Fruit fly (Drosophila melanogaster) whole organism, wandering third instar larva: Measurements from ENCODE around the gene CG17996.

Experiments
- Abd-B ChIP-seq: fragments of >200 bp; optimal IDR thresholded peaks from 2 replicates; lab custom pipeline; 2017; ENCODE audit warnings: missing biosample characterization, missing genetic modification characterization
- CG32264 ChIP-seq: fragments of 200-800 bp; sonication (Bioruptor generic); optimal IDR thresholded peaks from 2 replicates; lab custom pipeline; 2016; ENCODE audit warnings: missing biosample characterization, missing genetic modification characterization
- CG9705 ChIP-seq: fragments of 200-800 bp; sonication (Bioruptor generic); optimal IDR thresholded peaks from 2 replicates; lab custom pipeline; 2018; ENCODE audit warnings: missing biosample characterization, mild to moderate bottlenecking, missing genetic modification characterization
- CrebA ChIP-seq: fragments of 200-800 bp; sonication (Bioruptor generic); optimal IDR thresholded peaks from 2 replicates; lab custom pipeline; 2016; ENCODE audit warnings: missing biosample characterization, mild to moderate bottlenecking, missing genetic modification characterization, borderline replicate concordance
- Dfd ChIP-seq: fragments of >200 bp; optimal IDR thresholded peaks from 2 replicates; lab custom pipeline; 2017; ENCODE audit warnings: missing biosample characterization, missing genetic modification characterization
- Dif ChIP-seq: fragments of 200-275, 200-300 bp; sonication (Bioruptor generic); optimal IDR thresholded peaks from 2 replicates; lab custom pipeline; 2018; ENCODE audit warnings: missing biosample characterization, missing genetic modification characterization; ENCODE audit not compliant: partially characterized antibody
- GATAd ChIP-seq: sonication (Bioruptor generic); optimal IDR thresholded peaks from 2 replicates; lab custom pipeline; 2016; ENCODE audit warnings: missing biosample characterization, missing genetic modification characterization
- HLH106 ChIP-seq: fragments of 200-800 bp; optimal IDR thresholded peaks from 3 replicates; lab custom pipeline; 2019; ENCODE audit warnings: missing biosample characterization, mild to moderate bottlenecking, missing genetic modification characterization, moderate library complexity
- Hnf4 ChIP-seq: fragments of 200-800 bp; sonication (Bioruptor generic); optimal IDR thresholded peaks from 2 replicates; lab custom pipeline; 2016; ENCODE audit warnings: missing biosample characterization, mild to moderate bottlenecking, missing genetic modification characterization
- Hr78 ChIP-seq: fragments of >200 bp; optimal IDR thresholded peaks from 2 replicates; lab custom pipeline; 2017; ENCODE audit warnings: missing biosample characterization, missing genetic modification characterization
- Hr83 ChIP-seq: fragments of 200-300 bp; sonication (Bioruptor generic); optimal IDR thresholded peaks from 2 replicates; lab custom pipeline; 2016; ENCODE audit warnings: missing biosample characterization, mild to moderate bottlenecking, missing genetic modification characterization, moderate library complexity; ENCODE audit not compliant: poor library complexity, severe bottlenecking
- Jra ChIP-seq: sonication (Bioruptor generic); optimal IDR thresholded peaks from 2 replicates; lab custom pipeline; 2016; ENCODE audit warnings: missing biosample characterization, missing genetic modification characterization
- Mio ChIP-seq: sonication (Bioruptor generic); optimal IDR thresholded peaks from 2 replicates; lab custom pipeline; 2016; ENCODE audit warnings: missing biosample characterization, missing genetic modification characterization
- Myc ChIP-seq: fragments of >200 bp; optimal IDR thresholded peaks from 2 replicates; lab custom pipeline; 2017
- N ChIP-seq: fragments of >200 bp; optimal IDR thresholded peaks from 2 replicates; lab custom pipeline; 2018; ENCODE audit warnings: missing biosample characterization, missing external identifiers, missing genetic modification characterization
- OdsH ChIP-seq: fragments of 200-800 bp; sonication (Bioruptor generic); optimal IDR thresholded peaks from 2 replicates; lab custom pipeline; 2016; ENCODE audit warnings: missing biosample characterization, mild to moderate bottlenecking, missing genetic modification characterization
- Rel ChIP-seq, 2 experiments: fragments of 200-800 bp; sonication (Bioruptor generic) in 1 of 2; optimal IDR thresholded peaks; 2 replicates in 1 of 2; 3 replicates in 1 of 2; lab custom pipeline; 2016 to 2019; ENCODE audit warnings: mild to moderate bottlenecking in 2 of 2, missing biosample characterization in 2 of 2, missing genetic modification characterization in 2 of 2, moderate library complexity in 1 of 2
- Sp1 ChIP-seq: fragments of 200-800 bp; sonication (Bioruptor generic); optimal IDR thresholded peaks from 3 replicates; lab custom pipeline; 2019; ENCODE audit warnings: missing biosample characterization, mild to moderate bottlenecking, missing genetic modification characterization, moderate library complexity
- Vsx2 ChIP-seq: fragments of 200-300, 225-300 bp; sonication (Bioruptor generic); optimal IDR thresholded peaks from 2 replicates; lab custom pipeline; 2018; ENCODE audit warnings: missing biosample characterization, missing genetic modification characterization; ENCODE audit not compliant: partially characterized antibody
- br ChIP-seq: fragments of 200-800 bp; sonication (Bioruptor generic); optimal IDR thresholded peaks from 2 replicates; lab custom pipeline; 2016; ENCODE audit warnings: missing biosample characterization, missing genetic modification characterization
- brk ChIP-seq: fragments of 200-800 bp; sonication (Bioruptor generic); optimal IDR thresholded peaks from 2 replicates; lab custom pipeline; 2016; ENCODE audit warnings: missing biosample characterization, mild to moderate bottlenecking, missing genetic modification characterization
- dl ChIP-seq, 2 experiments: fragments of 175-275, 200-275 bp in 1 of 2; fragments of 200-275 bp in 1 of 2; sonication (Bioruptor generic); optimal IDR thresholded peaks; lab custom pipeline; 2018; ENCODE audit warnings: mild to moderate bottlenecking in 2 of 2, missing biosample characterization in 2 of 2, missing genetic modification characterization in 2 of 2, moderate library complexity in 2 of 2; ENCODE audit not compliant: partially characterized antibody in 2 of 2, insufficient read depth in 1 of 2
- dmrt93B ChIP-seq: fragments of 200-800 bp; sonication (Bioruptor generic); optimal IDR thresholded peaks from 2 replicates; lab custom pipeline; 2018; ENCODE audit warnings: missing biosample characterization, mild to moderate bottlenecking, missing genetic modification characterization
- dsf ChIP-seq: sonication (Bioruptor generic); optimal IDR thresholded peaks from 2 replicates; lab custom pipeline; 2016; ENCODE audit warnings: missing biosample characterization, missing genetic modification characterization, borderline replicate concordance
- ey ChIP-seq: fragments of 200-800 bp; sonication (Bioruptor generic); optimal IDR thresholded peaks from 2 replicates; lab custom pipeline; 2016; ENCODE audit warnings: missing biosample characterization, missing genetic modification characterization
- foxo ChIP-seq, 2 experiments: fragments of 200-800 bp; sonication (Bioruptor generic); optimal IDR thresholded peaks; 2 replicates in 1 of 2; 3 replicates in 1 of 2; lab custom pipeline; 2016 to 2017; ENCODE audit warnings: missing biosample characterization in 2 of 2, missing genetic modification characterization in 2 of 2
- fru ChIP-seq: fragments of 200-800 bp; sonication (Bioruptor generic); optimal IDR thresholded peaks from 3 replicates; lab custom pipeline; 2016; ENCODE audit warnings: missing biosample characterization, mild to moderate bottlenecking, missing genetic modification characterization
- h ChIP-seq: fragments of 200-800 bp; sonication (Bioruptor generic); optimal IDR thresholded peaks from 3 replicates; lab custom pipeline; 2016; ENCODE audit warnings: missing biosample characterization, mild to moderate bottlenecking, missing genetic modification characterization
- jim ChIP-seq: fragments of 175-275, 200-325 bp; sonication (Bioruptor generic); optimal IDR thresholded peaks from 2 replicates; lab custom pipeline; 2016; ENCODE audit warnings: missing biosample characterization, mild to moderate bottlenecking, missing genetic modification characterization
- lola ChIP-seq: fragments of >200 bp; optimal IDR thresholded peaks from 2 replicates; lab custom pipeline; 2017; ENCODE audit warnings: missing biosample characterization, missing genetic modification characterization
- pan ChIP-seq: fragments of >200 bp; optimal IDR thresholded peaks from 2 replicates; lab custom pipeline; 2017
- psq ChIP-seq: fragments of 200-800 bp; sonication (Bioruptor generic); optimal IDR thresholded peaks from 3 replicates; lab custom pipeline; 2017; ENCODE audit warnings: missing biosample characterization, mild to moderate bottlenecking, missing genetic modification characterization, moderate library complexity
- rgr ChIP-seq: fragments of 200-800 bp; sonication (Bioruptor generic); optimal IDR thresholded peaks from 3 replicates; lab custom pipeline; 2016; ENCODE audit warnings: missing biosample characterization, mild to moderate bottlenecking, missing genetic modification characterization
- sage ChIP-seq: fragments of 200-800 bp; sonication (Bioruptor generic); optimal IDR thresholded peaks from 2 replicates; lab custom pipeline; 2016; ENCODE audit warnings: missing biosample characterization, mild to moderate bottlenecking, missing genetic modification characterization
- sv ChIP-seq: fragments of 200-800 bp; sonication (Bioruptor generic); optimal IDR thresholded peaks from 3 replicates; lab custom pipeline; 2016; ENCODE audit warnings: missing biosample characterization, missing genetic modification characterization
- tai ChIP-seq: sonication (Bioruptor generic); optimal IDR thresholded peaks from 2 replicates; lab custom pipeline; 2016; ENCODE audit warnings: missing biosample characterization, missing genetic modification characterization
- usp ChIP-seq: fragments of >200 bp; optimal IDR thresholded peaks from 2 replicates; lab custom pipeline; 2017; ENCODE audit warnings: missing biosample characterization, missing genetic modification characterization
- woc ChIP-seq: sonication (Bioruptor generic); optimal IDR thresholded peaks from 2 replicates; lab custom pipeline; 2016; ENCODE audit warnings: missing biosample characterization, mild to moderate bottlenecking, missing genetic modification characterization

CG17996 gene

dm6 chr2L:16719643-16720515 lies 11.0 kb downstream of the CG17996 start, which contains the start of gene Cyt-c-p:
Cyt-c-p (plus strand) TSS chr2L:16719932.
- TF ChIP-seq fru (GFP tag; lab: Kevin White, UChicago) (no peak), foxo (GFP tag; optimal IDR thresholded peaks at IDR 0.05; lab: Kevin White, UChicago) (peak in 1 of 2 experiments; percentile 28), usp (GFP tag; lab: Kevin White, UChicago) (no peak), ey (GFP tag; lab: Kevin White, UChicago) (no peak), Mio (no peak), sv (GFP tag; lab: Kevin White, UChicago) (no peak), GATAd (no peak), jim (GFP tag; lab: Kevin White, UChicago) (no peak), Rel (GFP tag; optimal IDR thresholded peaks at IDR 0.05; lab: Kevin White, UChicago) (no peak), Rel (tag; optimal IDR thresholded peaks at IDR 0.05; lab: Kevin White, UChicago) (peak; percentile 83), tai (GFP tag; lab: Kevin White, UChicago) (no peak), sage (GFP tag; lab: Kevin White, UChicago) (no peak), Dif (peak; percentile 0), Hr83 (GFP tag; lab: Kevin White, UChicago) (peak; percentile 28), brk (no peak), Vsx2 (no peak), CG32264 (no peak), Jra (no peak), Hr78 (GFP tag; lab: Kevin White, UChicago) (no peak), dl (GFP tag; optimal IDR thresholded peaks at IDR 0.05; lab: Kevin White, UChicago; ENCODE audit: insufficient read depth in 1 of 2, partially characterized antibody in 2 of 2) (no peak), HLH106 (tag; lab: Kevin White, UChicago) (peak; percentile 13), N (no peak), psq (GFP tag; lab: Kevin White, UChicago) (no peak), br (no peak), Abd-B (no peak), h (no peak), CG9705 (no peak), dsf (GFP tag; lab: Kevin White, UChicago) (no peak), Sp1 (GFP tag; lab: Kevin White, UChicago) (no peak), pan (lab: Kevin White, UChicago) (no peak), OdsH (GFP tag; lab: Kevin White, UChicago) (peak; percentile 19), Dfd (GFP tag; lab: Kevin White, UChicago) (no peak), lola (GFP tag; lab: Kevin White, UChicago) (no peak), Hnf4 (no peak), CrebA (GFP tag; lab: Kevin White, UChicago) (no peak), rgr (GFP tag; lab: Kevin White, UChicago) (peak; percentile 19), Myc (lab: Kevin White, UChicago) (peak; percentile 19), woc (no peak), dmrt93B (GFP tag; lab: Kevin White, UChicago) (no peak)

DNA sequence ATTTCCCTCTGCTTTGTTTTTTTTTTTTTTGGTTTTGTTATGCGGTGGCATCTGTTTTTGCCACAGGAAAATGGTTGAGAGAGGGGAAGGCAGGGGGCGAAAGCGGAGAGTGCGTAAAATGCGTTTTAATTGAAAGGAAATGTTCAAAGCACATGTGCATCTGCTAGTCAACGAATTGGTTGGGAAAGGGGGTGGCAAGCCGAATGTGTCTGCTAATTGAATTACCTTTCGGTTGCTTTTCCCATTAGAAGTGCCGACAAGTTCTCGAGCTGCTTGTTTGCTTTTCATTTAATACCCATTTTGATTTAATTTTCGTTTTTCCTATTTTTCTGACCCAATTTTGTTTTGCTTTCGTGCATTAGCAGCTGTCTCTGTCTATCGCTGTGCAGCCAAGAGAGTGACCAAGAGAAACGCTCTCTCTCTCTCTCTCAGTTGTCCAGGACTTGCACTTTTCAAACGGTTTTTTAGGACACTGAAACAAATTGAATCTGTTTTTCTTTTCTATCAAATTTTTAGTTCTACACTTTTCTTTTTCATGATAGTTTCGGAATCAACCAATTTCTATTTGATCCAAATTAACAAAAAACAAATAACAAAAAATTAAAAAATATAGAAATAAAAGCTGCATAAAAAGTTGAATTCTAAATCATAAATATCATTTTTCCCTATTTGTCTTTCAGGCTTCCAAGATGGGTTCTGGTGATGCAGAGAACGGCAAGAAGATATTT lies 12.2 kb downstream of the CG17996 start:
- TF ChIP-seq sage (GFP tag; lab: Kevin White, UChicago): no peak
- no peak for TF ChIP-seq Hr78 (GFP tag; lab: Kevin White, UChicago)
- no peak for TF ChIP-seq Dif
- no peak for TF ChIP-seq fru (GFP tag; lab: Kevin White, UChicago)
- TF ChIP-seq rgr (GFP tag; lab: Kevin White, UChicago): no peak
- no peak for TF ChIP-seq tai (GFP tag; lab: Kevin White, UChicago)
- TF ChIP-seq N: no peak
- no peak for TF ChIP-seq Jra
- TF ChIP-seq brk: no peak
- TF ChIP-seq Myc (lab: Kevin White, UChicago): no peak
- no peak for TF ChIP-seq usp (GFP tag; lab: Kevin White, UChicago)
- TF ChIP-seq Rel (GFP tag; optimal IDR thresholded peaks at IDR 0.05; lab: Kevin White, UChicago): no peak
- TF ChIP-seq Rel (tag; optimal IDR thresholded peaks at IDR 0.05; lab: Kevin White, UChicago): no peak
- TF ChIP-seq Sp1 (GFP tag; lab: Kevin White, UChicago): no peak
- TF ChIP-seq h: no peak
- no peak for TF ChIP-seq GATAd
- no peak for TF ChIP-seq Vsx2
- TF ChIP-seq ey (GFP tag; lab: Kevin White, UChicago): no peak
- TF ChIP-seq sv (GFP tag; lab: Kevin White, UChicago): no peak
